Worm (Caenorhabditis elegans) whole organism, L2 larva: ENCODE results near the gene C07H6.2.

Experiments
- ama-1 ChIP-seq: fragments of 150-350 bp; optimal IDR thresholded peaks from 2 replicates; lab custom pipeline; 2018; ENCODE audit warnings: inconsistent platforms
- crh-2 ChIP-seq: sonication (generic microtip); optimal IDR thresholded peaks from 2 replicates; lab custom pipeline; 2017; ENCODE audit warnings: missing biosample characterization, missing genetic modification characterization
- egl-27 ChIP-seq: sonication (generic microtip); optimal IDR thresholded peaks from 3 replicates; lab custom pipeline; 2017; ENCODE audit warnings: missing biosample characterization, missing genetic modification reagents, missing genetic modification characterization
- nhr-11 ChIP-seq: fragments of 150-350 bp; optimal IDR thresholded peaks from 2 replicates; lab custom pipeline; 2014; ENCODE audit warnings: missing biosample characterization, missing genetic modification characterization

ce11 chrIII:7533012-7533411 lies 12.2 kb downstream of the C07H6.2 start:
- TF ChIP-seq ama-1 (no peak), egl-27 (tag; lab: Kevin White, UChicago) (no peak), nhr-11 (tag; lab: Kevin White, UChicago) (no peak), crh-2 (tag; lab: Kevin White, UChicago) (no peak)
